Worm (Caenorhabditis elegans) whole organism, midembryonic: Measurements from ENCODE around the gene F42A9.17.

Experiments
- T22C8.4 ChIP-seq: fragments of 200-800 bp; sonication (Bioruptor generic); IDR thresholded peaks from 2 replicates; pipeline ENCODE4 v1.3.6; 2022; ENCODE audit warnings: missing genetic modification characterization, missing compliant biosample characterization
- cog-1 ChIP-seq: sonication (generic microtip); optimal IDR thresholded peaks from 2 replicates; lab custom pipeline; 2016; ENCODE audit warnings: missing genetic modification characterization, missing compliant biosample characterization
- flt-1 ChIP-seq: fragments of 200-800 bp; sonication (Bioruptor generic); IDR thresholded peaks from 2 replicates; pipeline ENCODE4 v1.3.6; 2022; ENCODE audit warnings: missing genetic modification characterization, missing compliant biosample characterization
- klf-2 ChIP-seq: fragments of 200-800 bp; sonication (Bioruptor generic); conservative IDR thresholded peaks from 2 replicates; pipeline ENCODE4 v1.3.6; 2022; ENCODE audit warnings: missing genetic modification reagents, missing genetic modification characterization, missing compliant biosample characterization
- med-1 ChIP-seq: sonication (generic microtip); optimal IDR thresholded peaks from 2 replicates; lab custom pipeline; 2017; ENCODE audit warnings: missing genetic modification characterization, mild to moderate bottlenecking, missing compliant biosample characterization, antibody characterized with exemption, missing genetic modification reagents; ENCODE audit not compliant: insufficient read depth
- ref-1 ChIP-seq: fragments of 200-800 bp; sonication (Bioruptor generic); conservative IDR thresholded peaks from 2 replicates; pipeline ENCODE4 v1.3.6; 2022; ENCODE audit warnings: missing genetic modification reagents, missing genetic modification characterization, missing compliant biosample characterization
- tab-1 ChIP-seq: fragments of 200-800 bp; sonication (Bioruptor generic); IDR thresholded peaks from 2 replicates; pipeline ENCODE4 v1.3.6; 2022; ENCODE audit warnings: missing genetic modification characterization, missing compliant biosample characterization
- ztf-23 ChIP-seq: fragments of 200-800 bp; sonication (Bioruptor generic); IDR thresholded peaks from 2 replicates; pipeline ENCODE4 v1.3.6; 2022; ENCODE audit warnings: missing genetic modification reagents, missing genetic modification characterization, missing compliant biosample characterization
- ztf-29 ChIP-seq: fragments of 200-800 bp; sonication (Bioruptor generic); IDR thresholded peaks from 2 replicates; pipeline ENCODE4 v1.3.6; 2022; ENCODE audit warnings: missing genetic modification reagents, missing genetic modification characterization, missing compliant biosample characterization

The F42A9.17 gene

ce11 chrIV:8631033-8631432 is 19.3 kb upstream of the F42A9.17 start, which contains the start of gene dgk-4:
TSS of gene dgk-4 (plus strand) at chrIV:8631333.
- TF ChIP-seq cog-1 (tag; lab: Kevin White, UChicago), result no peak
- no peak for TF ChIP-seq flt-1 (GFP tag; lab: Robert Waterston, UW)
- no peak for TF ChIP-seq klf-2
- no peak for TF ChIP-seq tab-1 (GFP tag; lab: Robert Waterston, UW)
- TF ChIP-seq ref-1 (GFP tag; lab: Robert Waterston, UW), result no peak
- TF ChIP-seq ztf-23, result no peak
- no peak for TF ChIP-seq T22C8.4
- TF ChIP-seq med-1, result no peak
- TF ChIP-seq ztf-29, result no peak

ce11 chrIV:8630243-8630642 is 18.5 kb upstream of the F42A9.17 start:
- no peak for TF ChIP-seq ref-1 (GFP tag; lab: Robert Waterston, UW)
- no peak for TF ChIP-seq ztf-29
- no peak for TF ChIP-seq T22C8.4
- no peak for TF ChIP-seq tab-1 (GFP tag; lab: Robert Waterston, UW)
- no peak for TF ChIP-seq med-1
- no peak for TF ChIP-seq klf-2
- no peak for TF ChIP-seq cog-1 (tag; lab: Kevin White, UChicago)
- TF ChIP-seq flt-1 (GFP tag; lab: Robert Waterston, UW), result no peak
- TF ChIP-seq ztf-23, result no peak

ce11 chrIV:8629609-8630052 is 17.9 kb upstream of the F42A9.17 start:
- TF ChIP-seq med-1, result no peak
- no peak for TF ChIP-seq klf-2
- no peak for TF ChIP-seq cog-1 (tag; lab: Kevin White, UChicago)
- TF ChIP-seq flt-1 (GFP tag; lab: Robert Waterston, UW), result 0 out of 2 replicates have a peak, but pooled peaks have one; percentile 5
- no peak for TF ChIP-seq T22C8.4
- TF ChIP-seq tab-1 (GFP tag; lab: Robert Waterston, UW), result no peak
- TF ChIP-seq ztf-29, result no peak
- TF ChIP-seq ref-1 (GFP tag; lab: Robert Waterston, UW), result no peak
- TF ChIP-seq ztf-23, result 0 out of 2 replicates have a peak, but pooled peaks have one; percentile 43

ce11 chrIV:8628262-8628661 is 16.5 kb upstream of the F42A9.17 start:
- no peak for TF ChIP-seq klf-2
- no peak for TF ChIP-seq cog-1 (tag; lab: Kevin White, UChicago)
- no peak for TF ChIP-seq T22C8.4
- no peak for TF ChIP-seq ref-1 (GFP tag; lab: Robert Waterston, UW)
- TF ChIP-seq tab-1 (GFP tag; lab: Robert Waterston, UW), result no peak
- TF ChIP-seq med-1, result no peak
- TF ChIP-seq ztf-23, result no peak

- TF ChIP-seq T22C8.4 (no peak), tab-1 (GFP tag; lab: Robert Waterston, UW) (no peak), ztf-23 (no peak), klf-2 (no peak), ref-1 (GFP tag; lab: Robert Waterston, UW) (no peak), cog-1 (tag; lab: Kevin White, UChicago) (no peak), med-1 (no peak), flt-1 (GFP tag; lab: Robert Waterston, UW) (no peak)
These were observed 15.6 kb upstream of the F42A9.17 start, which contains the start of gene F42A9.11 for ce11 chrIV:8627328-8627727. TSS of gene F42A9.11 (plus strand) at chrIV:8627637.

- TF ChIP-seq tab-1 (GFP tag; lab: Robert Waterston, UW), result no peak
- no peak for TF ChIP-seq flt-1 (GFP tag; lab: Robert Waterston, UW)
- TF ChIP-seq ztf-29, result no peak
- no peak for TF ChIP-seq T22C8.4
- TF ChIP-seq cog-1 (tag; lab: Kevin White, UChicago), result no peak
- no peak for TF ChIP-seq med-1
- TF ChIP-seq ref-1 (GFP tag; lab: Robert Waterston, UW), result no peak
- TF ChIP-seq ztf-23, result no peak
- no peak for TF ChIP-seq klf-2
These were observed 14.6 kb upstream of the F42A9.17 start for ce11 chrIV:8626294-8626693.

ce11 chrIV:8625730-8626129 is 14.0 kb upstream of the F42A9.17 start:
- no peak for TF ChIP-seq med-1
- TF ChIP-seq flt-1 (GFP tag; lab: Robert Waterston, UW), result no peak
- no peak for TF ChIP-seq T22C8.4

ce11 chrIV:8620102-8620733 is 8.5 kb upstream of the F42A9.17 start, which contains the start of gene lin-49:
TSS of gene lin-49 (plus strand) at chrIV:8620683.
- TF ChIP-seq cog-1 (tag; lab: Kevin White, UChicago) (peak; percentile 43), tab-1 (GFP tag; lab: Robert Waterston, UW) (no peak)

ce11 chrIV:8618698-8619097 is 7.0 kb upstream of the F42A9.17 start, which contains the start of gene F42A9.8:
TSS of gene F42A9.8 (minus strand) at chrIV:8618785.
- TF ChIP-seq klf-2, result no peak
- TF ChIP-seq tab-1 (GFP tag; lab: Robert Waterston, UW), result no peak
- no peak for TF ChIP-seq flt-1 (GFP tag; lab: Robert Waterston, UW)

- no peak for TF ChIP-seq tab-1 (GFP tag; lab: Robert Waterston, UW)
- TF ChIP-seq ref-1 (GFP tag; lab: Robert Waterston, UW), result no peak
- no peak for TF ChIP-seq T22C8.4
- TF ChIP-seq med-1, result no peak
- TF ChIP-seq klf-2, result no peak
- no peak for TF ChIP-seq flt-1 (GFP tag; lab: Robert Waterston, UW)
- no peak for TF ChIP-seq ztf-23
- TF ChIP-seq ztf-29, result no peak
- TF ChIP-seq cog-1 (tag; lab: Kevin White, UChicago), result no peak
These were observed 5.3 kb upstream of the F42A9.17 start, which contains the start of the genes F42A9.7 and F42A9.3 for ce11 chrIV:8617047-8617446. TSS of gene F42A9.7 (minus strand) at chrIV:8617147. TSS of gene F42A9.3 (plus strand) at chrIV:8617260.

- TF ChIP-seq med-1 (no peak), klf-2 (no peak), ztf-23 (no peak), ref-1 (GFP tag; lab: Robert Waterston, UW) (no peak), T22C8.4 (no peak), cog-1 (tag; lab: Kevin White, UChicago) (no peak), ztf-29 (no peak), tab-1 (GFP tag; lab: Robert Waterston, UW) (no peak), flt-1 (GFP tag; lab: Robert Waterston, UW) (no peak)
These were observed 3.6 kb upstream of the F42A9.17 start for ce11 chrIV:8615314-8615713.
